Fruit fly (Drosophila melanogaster) whole organism, pupa: ENCODE measurements around the gene CheB74a.
A peak's percentile ranks its signal among the peaks of the same experiment; 100 is the strongest.

Experiments used
- CG10348 ChIP-seq: fragments of 200-800 bp; sonication (Bioruptor generic); IDR thresholded peaks from 2 replicates; pipeline ENCODE4 v1.3.6; 2022; ENCODE audit warnings: missing biosample characterization, missing genetic modification characterization
- CG12605 ChIP-seq: fragments of 200-800 bp; sonication (Bioruptor generic); IDR thresholded peaks from 2 replicates; pipeline ENCODE4 v1.3.6; 2022; ENCODE audit warnings: missing biosample characterization, missing genetic modification characterization
- CG13204 ChIP-seq: fragments of 200-800 bp; sonication (Bioruptor generic); optimal IDR thresholded peaks from 2 replicates; lab custom pipeline; 2018; ENCODE audit warnings: missing biosample characterization, mild to moderate bottlenecking, missing genetic modification characterization, moderate library complexity
- CG14655 ChIP-seq: fragments of 200-800 bp; sonication (Bioruptor generic); optimal IDR thresholded peaks from 3 replicates; lab custom pipeline; 2017; ENCODE audit warnings: mild to moderate bottlenecking, missing biosample characterization, missing genetic modification reagents, missing genetic modification characterization
- CG15710 ChIP-seq: fragments of 200-800 bp; sonication (Bioruptor generic); optimal IDR thresholded peaks from 2 replicates; lab custom pipeline; 2018; ENCODE audit warnings: missing biosample characterization, mild to moderate bottlenecking, missing genetic modification characterization, moderate library complexity
- CG17806 ChIP-seq: fragments of 200-800 bp; sonication (Bioruptor generic); optimal IDR thresholded peaks from 2 replicates; lab custom pipeline; 2018; ENCODE audit warnings: missing biosample characterization, mild to moderate bottlenecking, missing genetic modification characterization, moderate library complexity
- CG32121 ChIP-seq: fragments of 200-800 bp; sonication (Bioruptor generic); IDR thresholded peaks from 2 replicates; pipeline ENCODE4 v1.3.6; 2022; ENCODE audit warnings: missing biosample characterization, missing genetic modification characterization
- CG34367 ChIP-seq: fragments of 200-800 bp; sonication (Bioruptor generic); optimal IDR thresholded peaks from 2 replicates; lab custom pipeline; 2018; ENCODE audit warnings: missing biosample characterization, mild to moderate bottlenecking, missing genetic modification characterization
- CG4496 ChIP-seq: fragments of 200-800 bp; sonication (Bioruptor generic); IDR thresholded peaks from 3 replicates; pipeline ENCODE4 v1.3.6; 2022; ENCODE audit warnings: missing biosample characterization, missing genetic modification characterization
- CG8159 ChIP-seq: fragments of 200-800 bp; sonication (Bioruptor generic); optimal IDR thresholded peaks from 3 replicates; lab custom pipeline; 2018; ENCODE audit warnings: missing biosample characterization, mild to moderate bottlenecking, missing genetic modification characterization, moderate library complexity
- CG8301 ChIP-seq: fragments of 200-800 bp; sonication (Bioruptor generic); optimal IDR thresholded peaks from 2 replicates; lab custom pipeline; 2018; ENCODE audit warnings: missing biosample characterization, mild to moderate bottlenecking, missing genetic modification characterization
- CG9948 ChIP-seq: fragments of 200-800 bp; sonication (Bioruptor generic); optimal IDR thresholded peaks from 2 replicates; lab custom pipeline; 2018; ENCODE audit warnings: missing biosample characterization, mild to moderate bottlenecking, missing genetic modification characterization, moderate library complexity
- D1 ChIP-seq: fragments of 200-800 bp; sonication (Bioruptor generic); optimal IDR thresholded peaks from 2 replicates; lab custom pipeline; 2018; ENCODE audit warnings: missing biosample characterization, mild to moderate bottlenecking, missing genetic modification characterization, moderate library complexity
- EcR ChIP-seq: fragments of 200-800 bp; sonication (Bioruptor generic); optimal IDR thresholded peaks from 3 replicates; lab custom pipeline; 2019; ENCODE audit warnings: missing biosample characterization, missing genetic modification characterization, mild to moderate bottlenecking, moderate library complexity, missing genetic modification reagents
- Ets98B ChIP-seq: fragments of 200-800 bp; sonication (Bioruptor generic); IDR thresholded peaks from 2 replicates; pipeline ENCODE4 v1.3.6; 2022; ENCODE audit warnings: missing biosample characterization, missing genetic modification characterization
- Pif1A ChIP-seq: fragments of 200-800 bp; sonication (Bioruptor generic); optimal IDR thresholded peaks from 3 replicates; lab custom pipeline; 2016; ENCODE audit warnings: missing biosample characterization, missing genetic modification characterization
- Pif1B ChIP-seq: fragments of 200-800 bp; sonication (Bioruptor generic); optimal IDR thresholded peaks from 3 replicates; lab custom pipeline; 2016; ENCODE audit warnings: missing biosample characterization, missing genetic modification characterization
- Snoo ChIP-seq: fragments of 200-800 bp; sonication (Bioruptor generic); optimal IDR thresholded peaks from 3 replicates; lab custom pipeline; 2017; ENCODE audit warnings: missing biosample characterization, mild to moderate bottlenecking, missing genetic modification characterization, inconsistent platforms
- fd96Ca ChIP-seq: fragments of 200-800 bp; sonication (Bioruptor generic); IDR thresholded peaks from 3 replicates; pipeline ENCODE4 v1.3.6; 2022; ENCODE audit warnings: missing biosample characterization, missing genetic modification characterization
- gl ChIP-seq: fragments of 200-800 bp; sonication (Bioruptor generic); optimal IDR thresholded peaks from 2 replicates; lab custom pipeline; 2018; ENCODE audit warnings: missing biosample characterization, mild to moderate bottlenecking, missing genetic modification characterization
- rn ChIP-seq: fragments of 200-800 bp; sonication (Bioruptor generic); IDR thresholded peaks from 2 replicates; pipeline ENCODE4 v1.3.6; 2022; ENCODE audit warnings: missing biosample characterization, missing genetic modification characterization

The CheB74a gene

DNA sequence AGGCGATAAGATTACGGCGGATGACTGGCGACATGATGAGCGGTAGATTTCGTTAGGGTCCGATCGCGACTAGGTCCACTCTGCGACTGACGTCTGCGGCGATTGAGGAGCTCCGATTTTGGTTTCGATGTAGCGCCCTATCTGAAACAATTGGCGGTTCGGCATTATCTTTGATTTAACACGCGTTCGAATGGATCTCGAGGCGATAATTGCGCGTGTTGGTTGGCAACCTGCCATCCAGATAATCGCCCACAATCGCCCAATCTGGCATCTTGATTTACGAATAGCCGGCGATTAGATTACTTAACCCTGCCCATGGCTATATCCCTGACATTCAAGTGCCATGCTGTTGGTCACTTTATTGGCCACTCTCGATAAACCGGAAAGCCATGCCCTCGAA, 34.6 kb upstream of the CheB74a start:
- TF ChIP-seq CG14655 (GFP tag; lab: Kevin White, UChicago) (no peak), Pif1A (GFP tag; lab: Kevin White, UChicago) (no peak), CG17806 (no peak), CG32121 (GFP tag; lab: Robert Waterston, UW) (no peak), CG8301 (tag; lab: Kevin White, UChicago) (no peak), CG8159 (tag; lab: Kevin White, UChicago) (no peak), CG13204 (GFP tag; lab: Kevin White, UChicago) (no peak), Snoo (tag; lab: Kevin White, UChicago) (no peak), D1 (tag; lab: Kevin White, UChicago) (no peak), EcR (GFP tag; lab: Kevin White, UChicago) (no peak), fd96Ca (no peak), CG4496 (GFP tag; lab: Robert Waterston, UW) (no peak)

DNA sequence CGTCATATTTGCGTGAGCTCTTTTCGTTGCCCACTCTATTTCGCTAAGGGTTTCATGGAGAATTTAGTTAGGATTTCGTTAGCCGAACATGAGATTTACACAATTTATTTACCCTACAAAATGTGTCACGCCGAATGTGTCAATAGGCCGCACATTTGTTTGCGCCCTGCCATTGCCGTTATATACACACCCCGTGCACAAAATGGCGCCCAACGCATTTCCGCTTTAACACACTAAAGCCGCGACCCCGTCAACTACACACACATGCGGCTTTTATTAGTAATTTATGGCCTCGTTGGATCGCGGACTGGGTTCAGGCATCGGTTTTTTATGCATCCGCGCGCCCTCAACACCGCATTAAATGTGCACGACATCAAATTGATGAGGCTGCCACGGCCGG, 30.8 kb upstream of the CheB74a start, which contains the start of gene Adgf-B:
Gene Adgf-B (minus strand): TSS at position 101 of the 400 bp plus-strand sequence.
- TF ChIP-seq rn (GFP tag; lab: Robert Waterston, UW): no peak
- no peak for TF ChIP-seq Pif1B

DNA sequence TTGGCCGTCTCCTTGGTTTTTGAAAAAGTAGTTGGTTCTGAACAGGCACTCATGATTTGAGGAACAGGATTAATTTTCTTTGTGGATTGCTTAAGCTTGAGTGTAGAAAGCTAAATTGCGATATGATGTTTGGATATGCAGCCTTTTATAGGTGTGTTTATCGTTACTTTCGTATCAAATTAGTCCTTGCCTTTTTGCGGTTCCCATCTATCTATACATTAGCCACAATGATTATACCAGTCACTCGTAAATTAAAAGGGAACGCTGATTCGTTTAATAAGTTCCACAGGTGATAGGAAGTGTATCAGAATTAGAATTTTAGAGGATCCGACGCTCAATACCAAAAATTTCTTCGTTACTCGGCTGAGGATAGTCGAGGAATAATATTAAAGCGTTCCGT, 27.1 kb upstream of the CheB74a start, which contains the start of gene CG6034:
Gene CG6034 (minus strand): TSS at position 101 of the 400 bp plus-strand sequence.
- no peak for TF ChIP-seq CG8301 (tag; lab: Kevin White, UChicago)
- no peak for TF ChIP-seq CG14655 (GFP tag; lab: Kevin White, UChicago)
- no peak for TF ChIP-seq CG4496 (GFP tag; lab: Robert Waterston, UW)
- no peak for TF ChIP-seq CG8159 (tag; lab: Kevin White, UChicago)
- TF ChIP-seq CG9948 (tag; lab: Kevin White, UChicago): no peak
- no peak for TF ChIP-seq gl (tag; lab: Kevin White, UChicago)
- TF ChIP-seq Pif1B: no peak
- TF ChIP-seq fd96Ca: no peak

DNA sequence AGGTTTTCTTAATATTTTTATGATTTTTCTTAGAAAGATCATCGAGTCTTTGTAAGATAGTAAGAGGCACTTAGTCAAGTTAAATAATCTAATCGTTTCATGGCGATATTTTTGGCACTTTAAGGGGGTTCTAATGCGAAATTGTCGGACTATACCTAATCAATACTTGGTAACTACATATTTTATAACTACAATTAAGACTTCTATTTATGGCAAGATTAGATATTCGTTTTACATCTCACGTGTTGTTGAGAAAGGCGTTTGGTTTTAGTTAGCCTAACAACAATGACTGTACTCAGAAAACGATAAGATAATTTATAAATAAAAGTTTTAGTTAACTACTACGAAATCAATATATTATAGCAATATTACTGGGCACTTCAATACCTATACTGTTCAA, 22.9 kb upstream of the CheB74a start:
- TF ChIP-seq fd96Ca (no peak), Pif1A (GFP tag; lab: Kevin White, UChicago) (no peak), CG10348 (GFP tag; lab: Robert Waterston, UW) (no peak), CG17806 (no peak), D1 (tag; lab: Kevin White, UChicago) (no peak), CG12605 (GFP tag; lab: Robert Waterston, UW) (no peak), CG34367 (tag; lab: Kevin White, UChicago) (no peak), EcR (GFP tag; lab: Kevin White, UChicago) (no peak), CG8301 (tag; lab: Kevin White, UChicago) (no peak), Pif1B (no peak), CG13204 (GFP tag; lab: Kevin White, UChicago) (no peak), CG15710 (tag; lab: Kevin White, UChicago) (no peak), CG14655 (GFP tag; lab: Kevin White, UChicago) (no peak), CG9948 (tag; lab: Kevin White, UChicago) (no peak)

DNA sequence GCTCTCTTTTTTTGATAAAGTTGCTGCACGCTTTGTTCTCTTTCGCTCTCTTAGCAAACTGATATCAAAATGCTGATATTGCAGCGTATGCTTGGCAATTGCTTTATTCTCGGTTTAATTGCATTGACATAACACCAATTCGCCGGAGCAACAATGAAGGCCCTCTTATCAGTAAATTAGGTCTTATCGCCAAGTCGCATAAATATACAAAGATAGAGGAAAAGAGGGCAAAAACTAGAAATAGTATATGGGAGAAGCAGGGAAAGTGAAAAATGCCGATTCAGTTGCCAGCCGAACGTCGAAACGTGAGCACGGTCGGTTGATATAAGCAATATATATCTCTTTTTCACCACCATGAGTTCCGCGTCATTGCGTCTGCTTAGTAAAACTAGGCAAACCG, 20.8 kb upstream of the CheB74a start, which contains the start of gene CG7460:
Gene CG7460 (plus strand): TSS at position 70 of the 400 bp plus-strand sequence.
- TF ChIP-seq CG12605 (GFP tag; lab: Robert Waterston, UW) (no peak), CG32121 (GFP tag; lab: Robert Waterston, UW) (0 out of 2 replicates have a peak, but pooled peaks have one; percentile 20)

DNA sequence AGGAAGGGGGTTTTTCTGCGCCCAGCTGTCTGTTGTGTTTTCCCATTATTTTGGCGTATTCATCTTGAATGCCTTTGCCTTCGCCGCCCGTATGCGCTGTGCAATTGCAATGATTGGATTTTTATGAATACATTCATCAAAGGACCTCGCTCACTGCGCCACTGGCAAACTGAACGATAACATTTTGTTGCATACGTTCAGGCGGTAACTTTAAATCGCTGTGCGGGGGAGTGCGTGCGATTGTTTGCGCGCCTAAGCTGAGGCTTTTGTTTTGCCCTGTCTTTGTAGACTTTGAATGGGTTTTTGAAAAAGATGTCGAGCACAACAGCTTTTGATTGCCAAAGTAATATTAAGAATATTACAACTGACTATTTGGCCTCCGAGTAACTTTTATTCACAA, 20.0 kb upstream of the CheB74a start:
- TF ChIP-seq CG10348 (GFP tag; lab: Robert Waterston, UW): no peak
- no peak for TF ChIP-seq Pif1B
- TF ChIP-seq EcR (GFP tag; lab: Kevin White, UChicago): no peak
- TF ChIP-seq CG34367 (tag; lab: Kevin White, UChicago): no peak

DNA sequence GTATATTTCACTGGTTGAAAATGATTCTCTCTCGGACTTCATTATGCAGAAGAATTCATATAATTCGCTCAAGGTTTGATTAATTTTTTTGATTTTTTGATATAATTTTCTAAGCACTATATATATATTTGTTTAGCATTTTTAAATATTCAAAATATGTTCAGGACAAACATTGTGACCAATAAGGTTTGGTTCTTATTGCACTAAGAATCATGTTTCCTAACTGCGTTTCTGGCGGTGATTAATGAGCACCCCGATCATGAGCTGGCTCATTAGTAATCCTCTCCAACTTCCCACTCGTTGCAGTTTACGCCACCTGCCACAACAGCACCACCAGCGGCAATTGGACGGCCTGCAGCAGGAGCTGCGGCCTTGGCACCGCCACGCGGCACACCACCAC, 9.6 kb upstream of the CheB74a start, which contains the start of gene CG6052:
Gene CG6052 (minus strand): TSS at position 101 of the 400 bp plus-strand sequence.
- TF ChIP-seq EcR (GFP tag; lab: Kevin White, UChicago) (no peak), CG13204 (GFP tag; lab: Kevin White, UChicago) (no peak), CG15710 (tag; lab: Kevin White, UChicago) (no peak), fd96Ca (no peak), CG4496 (GFP tag; lab: Robert Waterston, UW) (no peak)

DNA sequence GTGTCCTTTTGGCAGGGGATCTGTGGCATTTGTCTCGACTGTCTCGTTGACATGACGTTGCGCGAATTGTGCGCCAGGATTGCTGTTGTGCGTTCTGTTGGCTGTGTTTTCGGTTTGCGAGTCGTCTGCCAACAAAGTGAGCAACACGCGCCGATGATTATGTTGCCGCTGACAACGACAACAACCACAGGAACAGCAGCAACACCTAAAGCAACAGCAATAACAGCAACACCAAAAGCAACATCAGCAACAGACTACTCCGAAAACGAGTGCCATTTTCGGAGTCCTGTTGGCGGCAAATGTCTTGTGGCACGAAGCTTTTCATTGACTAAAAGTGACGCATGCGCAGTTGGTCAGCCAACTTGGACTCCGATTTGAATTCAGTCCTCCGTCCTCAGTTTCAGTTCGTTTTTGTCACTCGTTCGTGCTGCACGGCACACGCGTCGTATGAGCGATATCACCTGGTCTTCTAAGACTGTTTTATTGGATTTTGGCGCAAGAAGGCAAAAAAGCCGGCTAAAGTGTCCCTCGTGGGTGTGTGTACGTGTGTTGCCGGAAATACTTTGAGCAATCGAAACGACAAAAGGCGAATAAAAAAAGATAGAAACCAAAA, 30.0 kb downstream of the CheB74a start, which contains the start of gene Ccn:
Gene Ccn (plus strand): TSS at position 437 of the 613 bp plus-strand sequence.
- TF ChIP-seq CG34367 (tag; lab: Kevin White, UChicago) (no peak), CG17806 (no peak), Snoo (tag; lab: Kevin White, UChicago) (no peak), Pif1B (no peak), rn (GFP tag; lab: Robert Waterston, UW) (no peak), CG12605 (GFP tag; lab: Robert Waterston, UW) (no peak), Ets98B (GFP tag; lab: Robert Waterston, UW) (no peak), CG13204 (GFP tag; lab: Kevin White, UChicago) (no peak), CG32121 (GFP tag; lab: Robert Waterston, UW) (no peak), Pif1A (GFP tag; lab: Kevin White, UChicago) (no peak), CG14655 (GFP tag; lab: Kevin White, UChicago) (no peak), CG8301 (tag; lab: Kevin White, UChicago) (no peak)
